Worm (Caenorhabditis elegans): ENCODE data around the gene C16C10.2.

Gene C16C10.2

DNA sequence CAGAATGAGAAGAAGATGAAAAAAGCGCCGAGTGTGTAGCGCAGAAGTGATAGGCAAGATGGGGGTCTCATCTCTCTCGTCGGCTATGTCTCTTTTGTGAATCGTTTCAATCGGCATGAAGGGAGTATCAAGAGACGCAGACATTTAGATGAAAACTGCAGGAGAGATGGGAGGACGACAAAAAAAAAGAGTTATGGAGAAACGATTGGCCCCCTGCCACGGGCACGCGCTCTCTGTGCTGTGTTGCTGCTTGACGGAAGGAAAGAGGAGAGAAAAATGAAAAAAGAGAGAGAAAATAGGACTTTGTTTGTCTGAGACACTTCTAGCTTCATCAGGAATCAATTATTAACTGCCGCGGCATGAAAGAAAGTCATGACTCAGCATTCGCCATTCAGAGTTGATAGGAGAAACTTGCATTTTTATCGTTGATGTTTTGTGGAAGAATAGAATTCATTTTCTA is 45.2 kb upstream of the C16C10.2 start (continued):
- no peak for TF ChIP-seq F57A8.1 (GFP tag; optimal IDR thresholded peaks at IDR 0.05)
- peak; percentile 58 for TF ChIP-seq atf-7 (tag; optimal IDR thresholded peaks at IDR 0.05)
- TF ChIP-seq ZK185.1 (tag; optimal IDR thresholded peaks at IDR 0.05; ENCODE audit: poor library complexity, severe bottlenecking): peak; percentile 24
- 0 out of 2 replicates have a peak, but pooled peaks have one; percentile 18 for TF ChIP-seq attf-3 (GFP tag; conservative IDR thresholded peaks at IDR 0.05)
- peak; percentile 43 for TF ChIP-seq madf-10 (tag; optimal IDR thresholded peaks at IDR 0.05)
- peak; percentile 74 for TF ChIP-seq chd-7 (tag; optimal IDR thresholded peaks at IDR 0.05)
- no peak for TF ChIP-seq ceh-79 (tag; optimal IDR thresholded peaks at IDR 0.05)
- TF ChIP-seq dpl-1 (GFP tag; optimal IDR thresholded peaks at IDR 0.05): no peak
- peak; percentile 42 for TF ChIP-seq tbp1 (GFP tag; optimal IDR thresholded peaks at IDR 0.05)
- TF ChIP-seq ccch-3 (GFP tag; optimal IDR thresholded peaks at IDR 0.05): no peak
- peak; percentile 13 for TF ChIP-seq nhr-90 (tag; optimal IDR thresholded peaks at IDR 0.05)
- TF ChIP-seq let-607 (tag; optimal IDR thresholded peaks at IDR 0.05): peak in 1 of 2 experiments; percentile 21

DNA sequence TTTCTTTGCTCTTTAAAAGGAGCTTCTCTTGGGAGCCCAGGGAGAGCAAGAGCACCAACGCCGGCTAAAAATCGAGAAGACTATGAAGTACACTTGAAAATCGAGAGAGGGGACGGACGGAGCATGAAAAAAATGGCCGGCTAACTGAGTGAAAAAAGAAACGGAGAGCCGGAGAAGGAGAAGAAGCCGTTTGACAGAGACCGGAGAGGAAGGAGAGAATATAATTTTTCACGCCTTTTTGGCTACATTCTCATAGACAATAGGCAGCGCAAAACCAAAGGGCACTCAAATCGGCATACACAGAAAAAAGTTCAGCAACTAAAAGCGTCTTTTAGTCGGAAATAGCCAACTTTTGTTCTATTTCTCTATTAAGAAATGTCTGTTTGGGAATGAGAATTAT is 43.1 kb upstream of the C16C10.2 start:
- no peak for TF ChIP-seq repo-1 (tag; optimal IDR thresholded peaks at IDR 0.05)
- TF ChIP-seq Y53G8AR.9 (GFP tag; conservative IDR thresholded peaks at IDR 0.05): no peak

DNA sequence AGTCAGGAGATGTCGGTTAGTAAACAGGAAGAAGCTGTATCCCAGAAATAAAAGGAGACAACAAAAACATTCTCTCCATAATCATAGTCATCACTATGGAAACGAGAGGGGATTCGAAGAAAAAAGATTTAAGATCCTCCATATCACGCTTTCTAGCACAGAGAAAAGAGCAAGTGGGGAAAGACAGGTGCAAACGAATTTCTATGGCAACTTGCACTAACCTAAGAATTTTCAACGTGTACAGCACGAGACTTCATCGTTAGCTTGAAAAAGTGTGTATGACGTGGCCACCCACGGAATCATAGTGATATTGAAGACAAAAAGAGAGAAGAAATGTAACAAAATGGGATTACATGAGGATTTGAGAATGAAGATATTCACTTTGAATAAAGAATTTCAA is 42.4 kb upstream of the C16C10.2 start:
- TF ChIP-seq Y95B8A.8 (GFP tag; IDR thresholded peaks at IDR 0.05): no peak
- TF ChIP-seq madf-3 (GFP tag; IDR thresholded peaks at IDR 0.05): no peak
- no peak for TF ChIP-seq lag-1 (GFP tag; IDR thresholded peaks at IDR 0.05)
- TF ChIP-seq ceh-40 (GFP tag; IDR thresholded peaks at IDR 0.05): no peak
- no peak for TF ChIP-seq dpff-1 (tag; optimal IDR thresholded peaks at IDR 0.05)
- TF ChIP-seq K12H6.12 (tag; optimal IDR thresholded peaks at IDR 0.05): no peak
- TF ChIP-seq repo-1 (tag; optimal IDR thresholded peaks at IDR 0.05): no peak
- TF ChIP-seq T26A5.8 (tag; optimal IDR thresholded peaks at IDR 0.05): no peak
- TF ChIP-seq C06A6.2 (GFP tag; conservative IDR thresholded peaks at IDR 0.05): no peak
- TF ChIP-seq unc-62 (GFP tag; optimal IDR thresholded peaks at IDR 0.05): no peak
- TF ChIP-seq mel-28 (tag; optimal IDR thresholded peaks at IDR 0.05; ENCODE audit: borderline replicate concordance): no peak
- TF ChIP-seq nhr-90 (tag; optimal IDR thresholded peaks at IDR 0.05): no peak
- TF ChIP-seq B0261.1 (tag; optimal IDR thresholded peaks at IDR 0.05): no peak
- no peak for TF ChIP-seq egl-18 (GFP tag; IDR thresholded peaks at IDR 0.05)
- TF ChIP-seq ama-1 (optimal IDR thresholded peaks at IDR 0.05): no peak
- no peak for TF ChIP-seq ama-1 (GFP tag; optimal IDR thresholded peaks at IDR 0.05)
- no peak for TF ChIP-seq lsy-27 (tag; optimal IDR thresholded peaks at IDR 0.05; ENCODE audit: borderline replicate concordance, insufficient read depth)
- TF ChIP-seq gei-17 (GFP tag; optimal IDR thresholded peaks at IDR 0.05): no peak

DNA sequence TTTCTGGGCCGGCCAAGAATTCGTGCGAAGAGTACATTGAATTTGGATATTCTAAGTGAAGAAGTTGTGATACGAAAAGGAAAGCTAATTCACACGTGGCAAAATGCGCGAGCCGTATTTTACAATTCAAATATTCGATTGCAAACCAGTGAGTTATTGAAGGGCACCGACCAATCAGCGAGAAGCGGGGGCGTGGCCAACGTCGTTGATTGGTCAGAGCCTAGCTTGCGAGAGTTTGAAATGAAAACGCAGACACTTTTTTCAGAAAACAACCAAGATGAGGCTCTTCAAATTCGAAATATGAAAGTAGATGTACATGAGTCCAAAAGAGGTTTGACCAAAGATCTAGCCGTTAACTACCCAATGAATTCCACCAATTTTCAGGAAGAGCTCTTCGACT is 32.2 kb upstream of the C16C10.2 start:
- TF ChIP-seq madf-6 (GFP tag; IDR thresholded peaks at IDR 0.05): no peak
- no peak for TF ChIP-seq snpc-1.3 (tag; optimal IDR thresholded peaks at IDR 0.05; ENCODE audit: insufficient read depth)
- TF ChIP-seq cebp-1 (GFP tag; IDR thresholded peaks at IDR 0.05): no peak
- TF ChIP-seq cebp-1 (tag; optimal IDR thresholded peaks at IDR 0.05): no peak
- TF ChIP-seq ztf-3 (GFP tag; optimal IDR thresholded peaks at IDR 0.05): no peak
- TF ChIP-seq nfyb-1 (GFP tag; IDR thresholded peaks at IDR 0.05): peak; percentile 94
- TF ChIP-seq mxl-1 (tag; optimal IDR thresholded peaks at IDR 0.05): no peak
